Worm (Caenorhabditis elegans): ENCODE measurements around the gene skr-8.

DNA sequence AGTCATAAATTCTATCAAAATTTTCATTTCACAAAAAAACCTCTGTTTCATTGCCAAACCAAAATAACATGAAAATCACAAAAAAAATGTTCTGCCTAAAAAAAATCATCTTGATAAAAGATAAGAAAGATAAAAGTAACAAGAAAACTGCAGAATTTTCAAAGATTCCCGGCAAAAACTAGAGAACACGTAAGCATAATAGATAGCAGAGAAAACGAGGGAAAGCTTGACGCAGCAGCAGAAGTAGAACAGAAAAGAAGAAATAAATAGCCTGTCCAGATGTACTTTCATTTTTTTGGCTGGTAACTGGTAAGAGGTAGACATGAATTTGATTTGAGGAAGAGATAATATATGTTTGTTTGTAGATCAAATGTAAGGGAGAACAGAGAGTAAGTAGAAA lies 45.1 kb upstream of the skr-8 start:
- TF ChIP-seq W03F9.2 (tag; optimal IDR thresholded peaks at IDR 0.05) (no peak), dao-5 (tag; optimal IDR thresholded peaks at IDR 0.05) (no peak)
